Worm (Caenorhabditis elegans): ENCODE results near the gene syg-2.

DNA sequence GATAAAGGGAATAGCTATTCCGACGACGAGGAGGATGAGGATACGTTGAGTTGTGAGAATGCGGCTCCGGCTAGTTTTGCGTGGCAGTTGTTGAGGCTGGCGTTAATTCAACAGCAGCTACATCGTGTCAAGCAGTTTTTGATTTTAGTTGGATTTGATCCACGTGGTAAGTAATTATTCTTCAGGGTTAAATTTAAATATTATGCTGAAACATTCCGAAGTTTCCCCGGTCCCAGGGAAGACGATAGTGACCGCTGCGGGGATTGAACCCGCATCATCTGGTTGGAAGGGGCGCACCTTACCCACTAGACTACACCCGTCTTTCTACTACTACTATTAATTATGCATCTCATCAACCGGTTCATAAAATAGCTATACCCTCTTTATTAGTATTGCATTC, 33.6 kb upstream of the syg-2 start:
- TF ChIP-seq ama-1 (optimal IDR thresholded peaks at IDR 0.05) = no peak
- no peak for TF ChIP-seq ceh-8 (GFP tag; optimal IDR thresholded peaks at IDR 0.05)
- TF ChIP-seq dpl-1 (GFP tag; optimal IDR thresholded peaks at IDR 0.05) = no peak
- TF ChIP-seq snpc-4 (tag; optimal IDR thresholded peaks at IDR 0.05) = no peak
- no peak for TF ChIP-seq zip-4 (GFP tag; optimal IDR thresholded peaks at IDR 0.05)
- no peak for TF ChIP-seq C34B4.2 (tag; optimal IDR thresholded peaks at IDR 0.05)
- no peak for TF ChIP-seq nhr-84 (tag; optimal IDR thresholded peaks at IDR 0.05)
- no peak for TF ChIP-seq hlh-4 (tag; optimal IDR thresholded peaks at IDR 0.05)
- TF ChIP-seq skn-1 (tag; optimal IDR thresholded peaks at IDR 0.05) = no peak
- TF ChIP-seq pag-3 (tag; optimal IDR thresholded peaks at IDR 0.05; ENCODE audit: borderline replicate concordance, insufficient read depth) = no peak
- no peak for TF ChIP-seq nhr-85 (tag)
- no peak for TF ChIP-seq nhr-12 (tag; optimal IDR thresholded peaks at IDR 0.05)
- TF ChIP-seq nhr-237 (tag; optimal IDR thresholded peaks at IDR 0.05) = no peak
- TF ChIP-seq fos-1 (tag; optimal IDR thresholded peaks at IDR 0.05) = no peak

All from whole organism, L1 larva.